Worm (Caenorhabditis elegans) whole organism, early embryonic: ENCODE data around the gene ZK813.1.

ENCODE experiments used
- aly-1 ChIP-seq: sonication (generic microtip); optimal IDR thresholded peaks from 2 replicates; lab custom pipeline; 2016; ENCODE audit warnings: missing genetic modification characterization, missing compliant biosample characterization
- ama-1 ChIP-seq: fragments of 150-350 bp; optimal IDR thresholded peaks from 2 replicates; lab custom pipeline; 2014
- flt-1 ChIP-seq: fragments of 200-800 bp; sonication (Bioruptor generic); IDR thresholded peaks from 2 replicates; pipeline ENCODE4 v1.3.6; 2022; ENCODE audit warnings: missing genetic modification characterization, missing compliant biosample characterization

- TF ChIP-seq flt-1 (GFP tag; lab: Robert Waterston, UW) (no peak), aly-1 (no peak), ama-1 (no peak)
Observed at ce11 chrX:3424516-3424915, 21.6 kb upstream of the ZK813.1 start, which contains the start of gene ZK813.6.
